Fruit fly (Drosophila melanogaster): ENCODE data around the gene CG45071.

Gene CG45071

dm6 chr3L:15105566-15106207 lies at the start of gene CG45071:
TSS of gene CG45071 (plus strand) at chr3L:15105882.
- TF ChIP-seq noc (tag; optimal IDR thresholded peaks at IDR 0.05), result no peak

dm6 chr3L:15061605-15062004 lies 44.1 kb upstream of the CG45071 start, which contains the start of gene CG13460:
TSS of gene CG13460 (minus strand) at chr3L:15061705.
- no peak for TF ChIP-seq noc (tag; optimal IDR thresholded peaks at IDR 0.05)

dm6 chr3L:15064877-15065276 lies 40.8 kb upstream of the CG45071 start, which contains the start of gene Sytbeta:
TSS of gene Sytbeta (minus strand) at chr3L:15064977.
- no peak for TF ChIP-seq noc (tag; optimal IDR thresholded peaks at IDR 0.05)

dm6 chr3L:15072149-15072548 lies 33.5 kb upstream of the CG45071 start:
- TF ChIP-seq noc (tag; optimal IDR thresholded peaks at IDR 0.05), result no peak

- no peak for TF ChIP-seq noc (tag; optimal IDR thresholded peaks at IDR 0.05)
Observed at dm6 chr3L:15073680-15074079, 32.0 kb upstream of the CG45071 start.

- no peak for TF ChIP-seq noc (tag; optimal IDR thresholded peaks at IDR 0.05)
Observed at dm6 chr3L:15076380-15076779, 29.3 kb upstream of the CG45071 start.

dm6 chr3L:15078347-15078746 lies 27.3 kb upstream of the CG45071 start, which contains the start of gene Or71a:
TSS of gene Or71a (minus strand) at chr3L:15078447.
- TF ChIP-seq noc (tag; optimal IDR thresholded peaks at IDR 0.05), result no peak

- no peak for TF ChIP-seq noc (tag; optimal IDR thresholded peaks at IDR 0.05)
Observed at dm6 chr3L:15079278-15079677, 26.4 kb upstream of the CG45071 start.

dm6 chr3L:15084288-15084687 lies 21.4 kb upstream of the CG45071 start:
- no peak for TF ChIP-seq noc (tag; optimal IDR thresholded peaks at IDR 0.05)

dm6 chr3L:15088285-15088684 lies 17.4 kb upstream of the CG45071 start:
- no peak for TF ChIP-seq noc (tag; optimal IDR thresholded peaks at IDR 0.05)

dm6 chr3L:15089083-15089704 lies 16.5 kb upstream of the CG45071 start:
- no peak for TF ChIP-seq noc (tag; optimal IDR thresholded peaks at IDR 0.05)

dm6 chr3L:15089887-15090679 lies 15.6 kb upstream of the CG45071 start:
- no peak for TF ChIP-seq noc (tag; optimal IDR thresholded peaks at IDR 0.05)

dm6 chr3L:15093929-15094588 lies 11.6 kb upstream of the CG45071 start:
- TF ChIP-seq noc (tag; optimal IDR thresholded peaks at IDR 0.05), result no peak

dm6 chr3L:15094589-15095288 lies 10.9 kb upstream of the CG45071 start, which contains the start of the genes sstn, Plp and GlyRS:
TSS of gene sstn (minus strand) at chr3L:15094719.
TSS of gene Plp (minus strand) at chr3L:15094724.
TSS of gene GlyRS (plus strand) at chr3L:15095142.
- TF ChIP-seq noc (tag; optimal IDR thresholded peaks at IDR 0.05), result peak; percentile 58

dm6 chr3L:15097878-15098520 lies 7.7 kb upstream of the CG45071 start, which contains the start of gene Ctps:
TSS of gene Ctps (plus strand) at chr3L:15097914.
- TF ChIP-seq noc (tag; optimal IDR thresholded peaks at IDR 0.05), result no peak
